In the genomic region with DNA sequence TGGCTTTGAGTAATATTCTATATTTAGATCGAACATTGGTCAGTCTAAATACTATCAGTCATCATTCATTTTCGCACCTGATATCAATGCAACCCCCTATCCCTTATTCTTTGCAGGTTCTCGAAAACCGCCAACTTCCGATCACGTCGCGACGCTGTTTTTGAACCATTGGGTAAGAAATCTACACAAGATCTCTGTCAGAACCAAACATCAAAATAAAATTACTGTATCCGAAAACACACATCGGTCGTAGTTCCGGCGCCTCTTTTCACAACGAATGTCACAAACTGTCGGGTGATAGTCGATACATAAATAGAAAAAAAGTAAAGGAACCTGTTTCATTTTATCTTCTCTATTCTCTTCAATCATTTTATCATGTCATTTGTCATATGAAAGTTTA, we compare ENCODE assay signal across 3 worm cellular contexts.
A peak's percentile ranks its signal among the peaks of the same experiment; 100 is the strongest.
TF ChIP-seq lines count a peak whose summit lies in the region.

No protein-coding gene starts in this region.

TF ChIP-seq in whole organism, L1 larva, 84 proteins besides CTCF, POLR2A, EP300 and RAD21 (continued from another document and continues in another):
- no peak for TF ChIP-seq Y116A8C.19 (tag; optimal IDR thresholded peaks at IDR 0.05; lab: Kevin White, UChicago; ENCODE audit: borderline replicate concordance)
- no peak for TF ChIP-seq elt-2 (tag; optimal IDR thresholded peaks at IDR 0.05; lab: Kevin White, UChicago)
- no peak for TF ChIP-seq nhr-76 (tag; optimal IDR thresholded peaks at IDR 0.05; lab: Kevin White, UChicago)
- no peak for TF ChIP-seq isw-1 (GFP tag; IDR thresholded peaks at IDR 0.05; lab: Robert Waterston, UW)
- TF ChIP-seq sup-37 (GFP tag; optimal IDR thresholded peaks at IDR 0.05; lab: Kevin White, UChicago), result no peak
- TF ChIP-seq ces-1 (GFP tag; optimal IDR thresholded peaks at IDR 0.05; lab: Kevin White, UChicago), result no peak
- TF ChIP-seq dpl-1 (GFP tag; optimal IDR thresholded peaks at IDR 0.05; lab: Kevin White, UChicago), result no peak
- TF ChIP-seq lin-14 (GFP tag; optimal IDR thresholded peaks at IDR 0.05; lab: Kevin White, UChicago), result peak; percentile 74
- no peak for TF ChIP-seq rnt-1 (tag; optimal IDR thresholded peaks at IDR 0.05; lab: Kevin White, UChicago)
- no peak for TF ChIP-seq dsc-1 (tag; optimal IDR thresholded peaks at IDR 0.05; lab: Kevin White, UChicago)
- no peak for TF ChIP-seq skn-1 (tag; optimal IDR thresholded peaks at IDR 0.05; lab: Kevin White, UChicago)
- no peak for TF ChIP-seq aly-2 (tag; optimal IDR thresholded peaks at IDR 0.05; lab: Kevin White, UChicago)
- TF ChIP-seq aha-1 (tag; optimal IDR thresholded peaks at IDR 0.05; lab: Kevin White, UChicago), result no peak
- TF ChIP-seq tlp-1 (tag; optimal IDR thresholded peaks at IDR 0.05; lab: Kevin White, UChicago), result no peak
- TF ChIP-seq ceh-90 (tag; optimal IDR thresholded peaks at IDR 0.05; lab: Kevin White, UChicago), result no peak
- TF ChIP-seq ceh-8 (GFP tag; optimal IDR thresholded peaks at IDR 0.05; lab: Kevin White, UChicago), result no peak
- peak; percentile 89 for TF ChIP-seq tbx-2 (tag; optimal IDR thresholded peaks at IDR 0.05; lab: Kevin White, UChicago)
- no peak for TF ChIP-seq sptf-1 (tag; optimal IDR thresholded peaks at IDR 0.05; lab: Kevin White, UChicago)
- peak in 1 of 2 experiments; percentile 36 for TF ChIP-seq mdl-1 (tag; optimal IDR thresholded peaks at IDR 0.05; lab: Kevin White, UChicago)
- TF ChIP-seq unc-62 (GFP tag; optimal IDR thresholded peaks at IDR 0.05; lab: Kevin White, UChicago), result no peak
- TF ChIP-seq hlh-17 (GFP tag; optimal IDR thresholded peaks at IDR 0.05; lab: Kevin White, UChicago; ENCODE audit: borderline replicate concordance), result no peak
- TF ChIP-seq blmp-1 (tag; optimal IDR thresholded peaks at IDR 0.05; lab: Kevin White, UChicago), result peak; percentile 80
- no peak for TF ChIP-seq hpl-2 (GFP tag; optimal IDR thresholded peaks at IDR 0.05; lab: Kevin White, UChicago)
- TF ChIP-seq lir-3 (tag; optimal IDR thresholded peaks at IDR 0.05; lab: Kevin White, UChicago; ENCODE audit: poor library complexity), result no peak
- no peak for TF ChIP-seq nhr-77 (tag; optimal IDR thresholded peaks at IDR 0.05; lab: Kevin White, UChicago)
- no peak for TF ChIP-seq xbp-1 (tag; optimal IDR thresholded peaks at IDR 0.05; lab: Kevin White, UChicago)
- TF ChIP-seq mef-2 (tag; optimal IDR thresholded peaks at IDR 0.05; lab: Kevin White, UChicago), result no peak
- TF ChIP-seq elt-3 (tag; optimal IDR thresholded peaks at IDR 0.05; lab: Kevin White, UChicago), result peak in 4 of 6 experiments; percentile 60 to 93 (median 76)
- TF ChIP-seq pag-3 (tag; optimal IDR thresholded peaks at IDR 0.05; lab: Kevin White, UChicago; ENCODE audit: borderline replicate concordance, insufficient read depth), result no peak
- no peak for TF ChIP-seq egl-27 (tag; optimal IDR thresholded peaks at IDR 0.05; lab: Kevin White, UChicago)
- TF ChIP-seq nhr-28 (tag; optimal IDR thresholded peaks at IDR 0.05; lab: Kevin White, UChicago), result no peak
- no peak for TF ChIP-seq alr-1 (tag; optimal IDR thresholded peaks at IDR 0.05; lab: Kevin White, UChicago; ENCODE audit: borderline replicate concordance)
- TF ChIP-seq C16A3.4 (tag; optimal IDR thresholded peaks at IDR 0.05; lab: Kevin White, UChicago), result peak; percentile 6
- no peak for TF ChIP-seq C04F5.9 (tag; optimal IDR thresholded peaks at IDR 0.05; lab: Kevin White, UChicago)
- peak; percentile 69 for TF ChIP-seq unc-130 (tag; optimal IDR thresholded peaks at IDR 0.05; lab: Kevin White, UChicago)
- no peak for TF ChIP-seq sox-4 (tag; optimal IDR thresholded peaks at IDR 0.05; lab: Kevin White, UChicago)
- TF ChIP-seq F16B12.6 (tag; optimal IDR thresholded peaks at IDR 0.05; lab: Kevin White, UChicago), result no peak
- TF ChIP-seq nhr-90 (tag; optimal IDR thresholded peaks at IDR 0.05; lab: Kevin White, UChicago; ENCODE audit: poor library complexity), result peak; percentile 62
- TF ChIP-seq ets-5 (GFP tag; IDR thresholded peaks at IDR 0.05; lab: Robert Waterston, UW), result no peak
- no peak for TF ChIP-seq mab-9 (GFP tag; IDR thresholded peaks at IDR 0.05; lab: Robert Waterston, UW)
- TF ChIP-seq nhr-71 (tag; optimal IDR thresholded peaks at IDR 0.05; lab: Kevin White, UChicago), result peak; percentile 73
- TF ChIP-seq nhr-20 (tag; optimal IDR thresholded peaks at IDR 0.05; lab: Kevin White, UChicago), result peak; percentile 77
- no peak for TF ChIP-seq jun-1 (tag; optimal IDR thresholded peaks at IDR 0.05; lab: Kevin White, UChicago)

TF ChIP-seq in whole organism, L4 larva, 104 proteins besides CTCF, POLR2A, EP300 and RAD21 (continued from another document):
- TF ChIP-seq tra-1 (GFP tag; IDR thresholded peaks at IDR 0.05; lab: Robert Waterston, UW) (peak; percentile 72), dpl-1 (GFP tag; optimal IDR thresholded peaks at IDR 0.05; lab: Kevin White, UChicago) (no peak), pqm-1 (tag; optimal IDR thresholded peaks at IDR 0.05; lab: Kevin White, UChicago) (no peak), hlh-11 (tag; optimal IDR thresholded peaks at IDR 0.05; lab: Kevin White, UChicago) (peak; percentile 68), skn-1 (tag; optimal IDR thresholded peaks at IDR 0.05; lab: Kevin White, UChicago) (no peak), nhr-28 (tag; optimal IDR thresholded peaks at IDR 0.05; lab: Kevin White, UChicago) (peak; percentile 70), lin-15B (tag; optimal IDR thresholded peaks at IDR 0.05; lab: Kevin White, UChicago) (no peak), lir-3 (tag; optimal IDR thresholded peaks at IDR 0.05; lab: Kevin White, UChicago) (no peak), lin-1 (GFP tag; IDR thresholded peaks at IDR 0.05; lab: Robert Waterston, UW) (0 out of 2 replicates have a peak, but pooled peaks have one; percentile 31), lin-13 (GFP tag; optimal IDR thresholded peaks at IDR 0.05; lab: Kevin White, UChicago) (no peak), mxl-3 (GFP tag; optimal IDR thresholded peaks at IDR 0.05; lab: Kevin White, UChicago) (peak; percentile 32), mdl-1 (tag; optimal IDR thresholded peaks at IDR 0.05; lab: Kevin White, UChicago) (peak in 1 of 2 experiments; percentile 23), Y5F2A.4 (GFP tag; optimal IDR thresholded peaks at IDR 0.05; lab: Kevin White, UChicago) (no peak), daf-12 (tag; optimal IDR thresholded peaks at IDR 0.05; lab: Kevin White, UChicago) (no peak), dmd-6 (GFP tag; IDR thresholded peaks at IDR 0.05; lab: Robert Waterston, UW) (peak; percentile 32; the same call in 1 of the 2 replicates), zag-1 (tag; optimal IDR thresholded peaks at IDR 0.05; lab: Kevin White, UChicago) (no peak), aha-1 (tag; lab: Kevin White, UChicago) (peak; percentile 91)

TF ChIP-seq in whole organism, young adult, 124 proteins besides CTCF, POLR2A, EP300 and RAD21 (continued from another document):
- no peak for TF ChIP-seq rcor-1 (GFP tag; IDR thresholded peaks at IDR 0.05; lab: Robert Waterston, UW)
- TF ChIP-seq ztf-3 (GFP tag; optimal IDR thresholded peaks at IDR 0.05; lab: Kevin White, UChicago), result no peak
- TF ChIP-seq Y53F4B.3 (GFP tag; IDR thresholded peaks at IDR 0.05; lab: Robert Waterston, UW), result no peak
- TF ChIP-seq C06A6.2 (GFP tag; conservative IDR thresholded peaks at IDR 0.05; lab: Robert Waterston, UW), result no peak
